Worm (Caenorhabditis elegans) whole organism, midembryonic: ENCODE results near the gene F13B12.6.

Source experiments
- T22C8.4 ChIP-seq: fragments of 200-800 bp; sonication (Bioruptor generic); IDR thresholded peaks from 2 replicates; pipeline ENCODE4 v1.3.6; 2022; ENCODE audit warnings: missing genetic modification characterization, missing compliant biosample characterization
- cog-1 ChIP-seq: sonication (generic microtip); optimal IDR thresholded peaks from 2 replicates; lab custom pipeline; 2016; ENCODE audit warnings: missing genetic modification characterization, missing compliant biosample characterization
- flt-1 ChIP-seq: fragments of 200-800 bp; sonication (Bioruptor generic); IDR thresholded peaks from 2 replicates; pipeline ENCODE4 v1.3.6; 2022; ENCODE audit warnings: missing genetic modification characterization, missing compliant biosample characterization
- klf-2 ChIP-seq: fragments of 200-800 bp; sonication (Bioruptor generic); conservative IDR thresholded peaks from 2 replicates; pipeline ENCODE4 v1.3.6; 2022; ENCODE audit warnings: missing genetic modification reagents, missing genetic modification characterization, missing compliant biosample characterization
- med-1 ChIP-seq: sonication (generic microtip); optimal IDR thresholded peaks from 2 replicates; lab custom pipeline; 2017; ENCODE audit warnings: missing genetic modification characterization, mild to moderate bottlenecking, missing compliant biosample characterization, antibody characterized with exemption, missing genetic modification reagents; ENCODE audit not compliant: insufficient read depth
- ref-1 ChIP-seq: fragments of 200-800 bp; sonication (Bioruptor generic); conservative IDR thresholded peaks from 2 replicates; pipeline ENCODE4 v1.3.6; 2022; ENCODE audit warnings: missing genetic modification reagents, missing genetic modification characterization, missing compliant biosample characterization
- tab-1 ChIP-seq: fragments of 200-800 bp; sonication (Bioruptor generic); IDR thresholded peaks from 2 replicates; pipeline ENCODE4 v1.3.6; 2022; ENCODE audit warnings: missing genetic modification characterization, missing compliant biosample characterization
- ztf-23 ChIP-seq: fragments of 200-800 bp; sonication (Bioruptor generic); IDR thresholded peaks from 2 replicates; pipeline ENCODE4 v1.3.6; 2022; ENCODE audit warnings: missing genetic modification reagents, missing genetic modification characterization, missing compliant biosample characterization
- ztf-29 ChIP-seq: fragments of 200-800 bp; sonication (Bioruptor generic); IDR thresholded peaks from 2 replicates; pipeline ENCODE4 v1.3.6; 2022; ENCODE audit warnings: missing genetic modification reagents, missing genetic modification characterization, missing compliant biosample characterization

The F13B12.6 gene

ce11 chrIV:10396827-10397226, 20.9 kb downstream of the F13B12.6 start:
- TF ChIP-seq klf-2 (GFP tag; lab: Robert Waterston, UW) (no peak), ztf-23 (no peak), ztf-29 (GFP tag; lab: Robert Waterston, UW) (no peak), ref-1 (no peak), med-1 (GFP tag; lab: Kevin White, UChicago) (no peak), cog-1 (tag; lab: Kevin White, UChicago) (no peak)

ce11 chrIV:10394858-10395257, 22.8 kb downstream of the F13B12.6 start, which contains the start of gene R10H10.4:
R10H10.4 (minus strand) TSS chrIV:10394958.
- TF ChIP-seq med-1 (GFP tag; lab: Kevin White, UChicago) (no peak), cog-1 (tag; lab: Kevin White, UChicago) (no peak), klf-2 (GFP tag; lab: Robert Waterston, UW) (no peak)

ce11 chrIV:10391827-10392226, 25.9 kb downstream of the F13B12.6 start, which contains the start of gene spe-26:
spe-26 (minus strand) TSS chrIV:10391927.
- TF ChIP-seq ztf-29 (GFP tag; lab: Robert Waterston, UW) (no peak), flt-1 (no peak), ref-1 (no peak), klf-2 (GFP tag; lab: Robert Waterston, UW) (no peak), med-1 (GFP tag; lab: Kevin White, UChicago) (no peak), tab-1 (no peak), T22C8.4 (GFP tag; lab: Robert Waterston, UW) (no peak), ztf-23 (no peak), cog-1 (tag; lab: Kevin White, UChicago) (no peak)

DNA sequence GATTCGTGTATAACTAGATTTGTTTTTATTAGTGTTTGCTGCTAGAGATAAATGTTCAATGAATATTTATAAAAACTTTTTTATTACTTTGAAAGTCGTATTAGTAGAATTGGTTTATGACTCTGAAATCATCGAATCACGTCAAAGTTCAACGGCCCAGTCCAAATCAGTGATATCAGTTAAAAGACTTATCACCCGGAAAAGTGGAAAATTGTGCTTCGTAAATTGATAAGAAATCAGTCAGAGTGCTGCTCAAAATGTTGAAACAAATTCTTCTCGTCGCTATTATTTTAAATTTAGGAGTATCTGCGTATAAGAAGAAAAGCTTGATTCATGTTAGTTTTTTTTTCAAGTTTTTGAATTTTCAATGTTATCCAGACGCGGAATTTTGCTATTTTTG, 29.4 kb downstream of the F13B12.6 start, which contains the start of gene R10H10.3:
R10H10.3 (plus strand) TSS at position 243 of the 400 bp plus-strand sequence.
- TF ChIP-seq ztf-23 (no peak), cog-1 (tag; lab: Kevin White, UChicago) (no peak), flt-1 (no peak), ref-1 (no peak), tab-1 (no peak), med-1 (GFP tag; lab: Kevin White, UChicago) (no peak), ztf-29 (GFP tag; lab: Robert Waterston, UW) (no peak), T22C8.4 (GFP tag; lab: Robert Waterston, UW) (no peak), klf-2 (GFP tag; lab: Robert Waterston, UW) (no peak)

DNA sequence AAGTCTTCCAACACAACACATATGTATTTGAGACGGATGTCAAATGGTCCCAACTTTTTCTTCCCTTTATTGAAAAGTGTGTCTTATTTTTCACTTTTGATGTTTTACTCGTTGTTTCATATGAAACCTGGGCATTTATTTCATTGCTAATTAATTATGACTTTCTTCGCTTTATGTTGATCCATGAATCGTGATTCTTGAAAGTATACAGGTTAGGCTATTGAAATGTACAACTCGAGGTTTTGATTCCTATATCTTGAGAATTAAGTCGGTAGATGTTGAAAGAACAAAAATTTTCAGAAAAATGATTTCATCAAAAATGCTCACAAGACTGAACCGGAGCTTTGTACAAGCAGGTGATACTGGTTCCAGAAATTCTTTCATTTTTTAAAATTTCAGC, 30.6 kb downstream of the F13B12.6 start, which contains the start of gene nfu-1:
nfu-1 (plus strand) TSS at position 301 of the 400 bp plus-strand sequence.
- TF ChIP-seq ztf-29 (GFP tag; lab: Robert Waterston, UW) (no peak), cog-1 (tag; lab: Kevin White, UChicago) (no peak), klf-2 (GFP tag; lab: Robert Waterston, UW) (no peak), tab-1 (no peak), ref-1 (no peak), T22C8.4 (GFP tag; lab: Robert Waterston, UW) (no peak), med-1 (GFP tag; lab: Kevin White, UChicago) (no peak), ztf-23 (no peak), flt-1 (no peak)

ce11 chrIV:10382894-10383293, 34.8 kb downstream of the F13B12.6 start:
- TF ChIP-seq cog-1 (tag; lab: Kevin White, UChicago) = no peak
- TF ChIP-seq ztf-23 = no peak
- no peak for TF ChIP-seq tab-1
- no peak for TF ChIP-seq med-1 (GFP tag; lab: Kevin White, UChicago)
- TF ChIP-seq ztf-29 (GFP tag; lab: Robert Waterston, UW) = no peak
- TF ChIP-seq flt-1 = no peak
- no peak for TF ChIP-seq ref-1
- TF ChIP-seq klf-2 (GFP tag; lab: Robert Waterston, UW) = no peak
- no peak for TF ChIP-seq T22C8.4 (GFP tag; lab: Robert Waterston, UW)

DNA sequence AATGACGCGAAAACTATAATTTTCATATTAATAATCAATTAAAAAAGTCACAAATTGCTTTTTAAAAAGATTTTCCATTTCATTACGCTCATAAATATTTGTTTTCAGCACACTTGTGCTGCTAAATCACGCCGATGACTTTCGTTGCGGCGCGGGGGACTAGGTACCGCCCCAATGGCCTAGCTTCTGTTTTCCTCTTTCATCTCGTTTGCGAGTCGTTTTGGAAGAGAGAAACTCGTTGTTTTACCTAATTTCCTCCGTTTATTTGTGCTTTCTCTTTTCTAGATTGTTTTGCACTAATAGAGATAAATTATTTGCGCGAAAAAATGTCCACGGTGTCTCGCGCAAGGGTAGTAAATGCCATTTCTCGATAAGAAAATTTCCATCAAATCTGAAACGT, 36.6 kb downstream of the F13B12.6 start:
- no peak for TF ChIP-seq cog-1 (tag; lab: Kevin White, UChicago)
- TF ChIP-seq ztf-29 (GFP tag; lab: Robert Waterston, UW) = no peak
- no peak for TF ChIP-seq ref-1
- TF ChIP-seq tab-1 = no peak
- no peak for TF ChIP-seq T22C8.4 (GFP tag; lab: Robert Waterston, UW)
- no peak for TF ChIP-seq flt-1
- no peak for TF ChIP-seq med-1 (GFP tag; lab: Kevin White, UChicago)
- TF ChIP-seq ztf-23 = no peak
- no peak for TF ChIP-seq klf-2 (GFP tag; lab: Robert Waterston, UW)

- TF ChIP-seq klf-2 (GFP tag; lab: Robert Waterston, UW) = no peak
- 0 out of 2 replicates have a peak, but pooled peaks have one; percentile 26 for TF ChIP-seq T22C8.4 (GFP tag; lab: Robert Waterston, UW)
- peak; percentile 13 for TF ChIP-seq cog-1 (tag; lab: Kevin White, UChicago)
Observed at ce11 chrIV:10380626-10381025, 37.1 kb downstream of the F13B12.6 start.

DNA sequence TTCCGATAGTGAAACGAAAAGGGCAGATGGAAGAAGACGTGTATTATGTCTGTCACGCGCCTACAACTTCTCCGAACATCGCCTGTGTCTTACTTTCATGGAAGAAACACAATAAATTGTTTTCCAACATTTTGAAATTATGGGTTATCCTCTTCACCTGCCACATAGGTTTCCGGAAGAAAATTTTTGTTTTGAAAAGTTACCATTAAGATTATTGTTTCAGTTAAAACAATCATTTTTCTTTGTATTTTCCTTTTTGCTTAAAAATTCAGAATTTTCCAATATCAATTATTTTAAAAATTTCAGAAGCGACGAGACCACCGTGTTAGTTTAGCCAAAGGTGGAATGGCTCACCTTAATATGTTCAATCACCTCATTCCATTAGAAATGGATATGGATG, 43.1 kb downstream of the F13B12.6 start, which contains the start of gene mask-1:
mask-1 (plus strand) TSS at position 301 of the 400 bp plus-strand sequence.
- TF ChIP-seq flt-1 (no peak), tab-1 (no peak), ztf-29 (GFP tag; lab: Robert Waterston, UW) (no peak), T22C8.4 (GFP tag; lab: Robert Waterston, UW) (no peak), cog-1 (tag; lab: Kevin White, UChicago) (no peak), ref-1 (no peak), klf-2 (GFP tag; lab: Robert Waterston, UW) (no peak), ztf-23 (no peak), med-1 (GFP tag; lab: Kevin White, UChicago) (no peak)

DNA sequence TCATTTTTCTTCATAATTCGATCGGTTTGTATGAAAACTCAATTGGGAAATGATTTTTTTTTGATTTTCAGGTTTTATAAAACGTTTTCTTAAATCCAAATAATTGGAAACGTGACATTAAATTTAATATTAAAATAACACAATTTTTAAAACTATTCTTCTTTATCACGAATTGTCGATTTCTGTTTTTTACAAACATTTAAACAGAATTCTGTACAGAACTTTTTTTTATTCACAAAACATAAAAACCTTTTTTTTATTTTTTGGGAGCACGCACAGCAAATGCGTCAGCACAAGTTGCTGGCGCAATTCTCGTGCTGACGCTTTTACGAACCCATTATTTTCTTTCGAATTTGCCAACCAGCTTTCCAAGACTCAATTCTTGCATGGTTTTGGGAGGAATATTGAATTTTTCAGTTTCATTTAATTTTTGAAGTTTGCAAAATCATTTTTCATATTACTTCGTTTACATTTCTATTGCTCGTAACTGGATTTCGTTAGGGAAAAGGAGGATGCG, 43.9 kb downstream of the F13B12.6 start, which contains the start of gene mpz-5:
mpz-5 (minus strand) TSS at position 51 of the 517 bp plus-strand sequence.
- TF ChIP-seq cog-1 (tag; lab: Kevin White, UChicago) (no peak), ref-1 (no peak), med-1 (GFP tag; lab: Kevin White, UChicago) (peak; percentile 20), ztf-23 (0 out of 2 replicates have a peak, but pooled peaks have one; percentile 56), flt-1 (0 out of 2 replicates have a peak, but pooled peaks have one; percentile 46), tab-1 (no peak), ztf-29 (GFP tag; lab: Robert Waterston, UW) (0 out of 2 replicates have a peak, but pooled peaks have one; percentile 26)
